Worm (Caenorhabditis elegans): ENCODE measurements around the gene lelo-3.
A peak's percentile ranks its signal among the peaks of the same experiment; 100 is the strongest.

- no peak for TF ChIP-seq snpc-4 (tag; optimal IDR thresholded peaks at IDR 0.05)
- TF ChIP-seq vab-7 (GFP tag; IDR thresholded peaks at IDR 0.05) = no peak
- TF ChIP-seq mep-1 (tag; optimal IDR thresholded peaks at IDR 0.05) = peak; percentile 52
- TF ChIP-seq nhr-237 (tag; optimal IDR thresholded peaks at IDR 0.05) = no peak
- no peak for TF ChIP-seq ceh-28 (tag; optimal IDR thresholded peaks at IDR 0.05)
- no peak for TF ChIP-seq lin-29 (GFP tag; IDR thresholded peaks at IDR 0.05)
- no peak for TF ChIP-seq nhr-42 (GFP tag; IDR thresholded peaks at IDR 0.05)
- no peak for TF ChIP-seq F10B5.3 (tag; optimal IDR thresholded peaks at IDR 0.05)
- no peak for TF ChIP-seq mdt-29 (GFP tag; IDR thresholded peaks at IDR 0.05)
- TF ChIP-seq tra-1 (GFP tag; IDR thresholded peaks at IDR 0.05) = no peak
- no peak for TF ChIP-seq pha-4 (GFP tag; IDR thresholded peaks at IDR 0.05)
- no peak for TF ChIP-seq pha-4 (tag; optimal IDR thresholded peaks at IDR 0.05)
- no peak for TF ChIP-seq nhr-11 (tag; optimal IDR thresholded peaks at IDR 0.05)
- no peak for TF ChIP-seq rbr-2 (tag; optimal IDR thresholded peaks at IDR 0.05)
Observed at ce11 chrX:5982799-5983198, 39.6 kb downstream of the lelo-3 start.

Measured in whole organism, L4 larva.